Worm (Caenorhabditis elegans) whole organism, L2 larva: Measurements from ENCODE around the gene ugt-59.

Experiments used
- F13H6.1 ChIP-seq: sonication (generic microtip); optimal IDR thresholded peaks from 2 replicates; lab custom pipeline; 2016; ENCODE audit warnings: missing genetic modification characterization, missing compliant biosample characterization
- ZK546.5 ChIP-seq: sonication (generic microtip); optimal IDR thresholded peaks from 2 replicates; lab custom pipeline; 2017; ENCODE audit warnings: missing biosample characterization, missing genetic modification characterization
- alr-1 ChIP-seq: fragments of 150-350 bp; optimal IDR thresholded peaks from 2 replicates; lab custom pipeline; 2014; ENCODE audit warnings: missing biosample characterization, missing genetic modification characterization
- dmd-4 ChIP-seq: sonication (generic microtip); optimal IDR thresholded peaks from 2 replicates; lab custom pipeline; 2017; ENCODE audit warnings: missing biosample characterization, missing genetic modification characterization
- fos-1 ChIP-seq: fragments of 150-350 bp; optimal IDR thresholded peaks from 2 replicates; lab custom pipeline; 2014; ENCODE audit warnings: missing biosample characterization, missing genetic modification characterization
- nhr-237 ChIP-seq: fragments of 150-350 bp; optimal IDR thresholded peaks from 2 replicates; lab custom pipeline; 2014; ENCODE audit warnings: missing biosample characterization, missing genetic modification characterization
- nhr-77 ChIP-seq: fragments of 150-350 bp; optimal IDR thresholded peaks from 2 replicates; lab custom pipeline; 2014; ENCODE audit warnings: missing biosample characterization, missing genetic modification characterization

DNA sequence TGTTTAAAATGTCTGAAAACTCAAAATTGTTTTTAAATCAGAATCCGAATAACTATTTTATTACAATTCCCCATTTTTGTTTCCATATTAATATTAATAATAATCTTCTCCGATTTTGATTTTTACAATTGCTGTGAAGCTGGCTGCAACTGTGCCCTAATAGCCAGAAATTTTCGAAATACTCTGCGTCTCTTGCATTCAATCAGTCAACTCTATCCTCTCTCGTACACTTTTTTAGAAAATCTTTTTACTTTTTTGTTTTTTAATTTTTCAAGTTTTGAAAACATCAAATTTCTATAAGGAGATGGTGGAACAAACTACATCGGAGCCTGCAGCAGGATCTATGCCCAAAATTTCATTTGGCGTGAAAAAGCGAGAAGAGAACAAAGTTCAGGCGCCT, 2.6 kb upstream of the ugt-59 start, which contains the start of gene gkow-1:
- TF ChIP-seq nhr-237 (tag; lab: Kevin White, UChicago), result no peak
- TF ChIP-seq ZK546.5 (tag; lab: Kevin White, UChicago), result no peak
- no peak for TF ChIP-seq F13H6.1 (tag; lab: Kevin White, UChicago)
- TF ChIP-seq fos-1 (tag; lab: Kevin White, UChicago), result no peak
- no peak for TF ChIP-seq dmd-4
- no peak for TF ChIP-seq alr-1
- no peak for TF ChIP-seq nhr-77 (tag; lab: Kevin White, UChicago)
